Fruit fly (Drosophila melanogaster): Measurements from ENCODE around the gene CG34434.

CG34434 gene

DNA sequence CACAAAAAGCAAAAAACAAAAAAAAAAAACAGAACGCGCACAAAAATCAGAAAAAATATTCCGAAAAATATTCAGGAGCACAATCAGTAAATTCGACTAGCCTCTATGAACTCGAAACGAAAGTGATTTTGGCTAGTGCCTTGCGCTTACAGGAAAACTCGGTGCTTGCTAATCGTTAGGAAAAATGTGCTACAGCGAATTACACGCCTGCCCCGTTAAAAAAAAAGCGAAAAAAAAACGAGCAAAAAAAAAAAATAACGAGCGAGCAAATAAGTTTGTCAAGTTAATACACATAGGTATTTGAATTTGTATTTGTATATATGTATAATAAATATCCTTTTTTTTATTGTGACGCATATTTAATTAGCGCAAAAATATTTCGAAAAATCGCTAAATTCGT is at the start of gene CG34434:
Gene CG34434 (minus strand): TSS at position 101 of the 400 bp plus-strand sequence.
- no peak for TF ChIP-seq HLH106 (tag; optimal IDR thresholded peaks at IDR 0.05)
- no peak for TF ChIP-seq Dfd (GFP tag; optimal IDR thresholded peaks at IDR 0.05)
- TF ChIP-seq Abd-B (GFP tag; optimal IDR thresholded peaks at IDR 0.05): no peak
- TF ChIP-seq dsf (GFP tag; optimal IDR thresholded peaks at IDR 0.05; ENCODE audit: borderline replicate concordance): no peak
- no peak for TF ChIP-seq brk (GFP tag; optimal IDR thresholded peaks at IDR 0.05)
- TF ChIP-seq fru (GFP tag; optimal IDR thresholded peaks at IDR 0.05): no peak
- no peak for TF ChIP-seq Hr78 (GFP tag; optimal IDR thresholded peaks at IDR 0.05)
- no peak for TF ChIP-seq dl (GFP tag; optimal IDR thresholded peaks at IDR 0.05; ENCODE audit: insufficient read depth in 1 of 2, partially characterized antibody in 2 of 2)
- TF ChIP-seq GATAd (GFP tag; optimal IDR thresholded peaks at IDR 0.05): no peak
- no peak for TF ChIP-seq Vsx2 (GFP tag; optimal IDR thresholded peaks at IDR 0.05; ENCODE audit: partially characterized antibody)
- TF ChIP-seq Hr83 (GFP tag; optimal IDR thresholded peaks at IDR 0.05; ENCODE audit: poor library complexity, severe bottlenecking): no peak
- TF ChIP-seq psq (GFP tag; optimal IDR thresholded peaks at IDR 0.05): no peak
- no peak for TF ChIP-seq sage (GFP tag; optimal IDR thresholded peaks at IDR 0.05)

dm6 chrX:5665902-5666301 is 49.7 kb upstream of the CG34434 start, which contains the start of the genes Sirt4 and CG4119:
Sirt4 (minus strand) TSS chrX:5665940.
CG4119 (plus strand) TSS chrX:5666052.
- TF ChIP-seq Dif (GFP tag; optimal IDR thresholded peaks at IDR 0.05; ENCODE audit: partially characterized antibody) (no peak), Sp1 (GFP tag; optimal IDR thresholded peaks at IDR 0.05) (peak; percentile 18), tai (GFP tag; optimal IDR thresholded peaks at IDR 0.05) (no peak), Vsx2 (GFP tag; optimal IDR thresholded peaks at IDR 0.05; ENCODE audit: partially characterized antibody) (no peak), h (GFP tag; optimal IDR thresholded peaks at IDR 0.05) (peak; percentile 56), sv (GFP tag; optimal IDR thresholded peaks at IDR 0.05) (no peak), OdsH (GFP tag; optimal IDR thresholded peaks at IDR 0.05) (no peak), pan (optimal IDR thresholded peaks at IDR 0.05) (no peak), Hr83 (GFP tag; optimal IDR thresholded peaks at IDR 0.05; ENCODE audit: poor library complexity, severe bottlenecking) (peak; percentile 76), rgr (GFP tag; optimal IDR thresholded peaks at IDR 0.05) (peak; percentile 31), Hnf4 (GFP tag; optimal IDR thresholded peaks at IDR 0.05) (no peak), Jra (GFP tag; optimal IDR thresholded peaks at IDR 0.05) (peak; percentile 50), usp (GFP tag; optimal IDR thresholded peaks at IDR 0.05) (no peak), N (GFP tag; optimal IDR thresholded peaks at IDR 0.05) (peak; percentile 32), CrebA (GFP tag; optimal IDR thresholded peaks at IDR 0.05; ENCODE audit: borderline replicate concordance) (no peak), Rel (GFP tag; optimal IDR thresholded peaks at IDR 0.05) (no peak), Rel (tag; optimal IDR thresholded peaks at IDR 0.05) (peak; percentile 73), foxo (GFP tag; optimal IDR thresholded peaks at IDR 0.05) (peak in 1 of 2 experiments; percentile 23), brk (GFP tag; optimal IDR thresholded peaks at IDR 0.05) (no peak), Myc (optimal IDR thresholded peaks at IDR 0.05) (no peak), Dfd (GFP tag; optimal IDR thresholded peaks at IDR 0.05) (no peak), sage (GFP tag; optimal IDR thresholded peaks at IDR 0.05) (no peak), dsf (GFP tag; optimal IDR thresholded peaks at IDR 0.05; ENCODE audit: borderline replicate concordance) (no peak), Abd-B (GFP tag; optimal IDR thresholded peaks at IDR 0.05) (no peak), Mio (GFP tag; optimal IDR thresholded peaks at IDR 0.05) (no peak), HLH106 (tag; optimal IDR thresholded peaks at IDR 0.05) (peak; percentile 11), Hr78 (GFP tag; optimal IDR thresholded peaks at IDR 0.05) (no peak), GATAd (GFP tag; optimal IDR thresholded peaks at IDR 0.05) (no peak), br (GFP tag; optimal IDR thresholded peaks at IDR 0.05) (peak; percentile 2)

dm6 chrX:5664222-5664621 is 48.1 kb upstream of the CG34434 start:
- TF ChIP-seq Mio (GFP tag; optimal IDR thresholded peaks at IDR 0.05): no peak
- no peak for TF ChIP-seq Hnf4 (GFP tag; optimal IDR thresholded peaks at IDR 0.05)
- TF ChIP-seq dsf (GFP tag; optimal IDR thresholded peaks at IDR 0.05; ENCODE audit: borderline replicate concordance): no peak
- no peak for TF ChIP-seq sv (GFP tag; optimal IDR thresholded peaks at IDR 0.05)

dm6 chrX:5662761-5663160 is 46.6 kb upstream of the CG34434 start, which contains the start of gene OtopLc:
OtopLc (minus strand) TSS chrX:5662861.
- TF ChIP-seq tai (GFP tag; optimal IDR thresholded peaks at IDR 0.05) (no peak), N (GFP tag; optimal IDR thresholded peaks at IDR 0.05) (no peak), sv (GFP tag; optimal IDR thresholded peaks at IDR 0.05) (no peak), fru (GFP tag; optimal IDR thresholded peaks at IDR 0.05) (no peak), dsf (GFP tag; optimal IDR thresholded peaks at IDR 0.05; ENCODE audit: borderline replicate concordance) (no peak), foxo (GFP tag; optimal IDR thresholded peaks at IDR 0.05) (no peak), lola (GFP tag; optimal IDR thresholded peaks at IDR 0.05) (no peak), woc (GFP tag; optimal IDR thresholded peaks at IDR 0.05) (no peak), rgr (GFP tag; optimal IDR thresholded peaks at IDR 0.05) (no peak), Sp1 (GFP tag; optimal IDR thresholded peaks at IDR 0.05) (no peak)
